Fruit fly (Drosophila melanogaster) whole organism, embryonic: ENCODE results near the gene Leash.

Source experiments
- Abd-B ChIP-seq: fragments of 200-800 bp; sonication (Bioruptor generic); optimal IDR thresholded peaks from 2 replicates; lab custom pipeline; 2018; ENCODE audit warnings: missing biosample characterization, mild to moderate bottlenecking, missing genetic modification characterization, moderate library complexity
- Asciz ChIP-seq: fragments of 200-800 bp; sonication (Bioruptor generic); optimal IDR thresholded peaks from 2 replicates; lab custom pipeline; 2017; ENCODE audit warnings: missing biosample characterization, mild to moderate bottlenecking, missing genetic modification characterization, missing genetic modification reagents
- B-H2 ChIP-seq: fragments of 200-800 bp; sonication (Bioruptor generic); optimal IDR thresholded peaks from 2 replicates; lab custom pipeline; 2018; ENCODE audit warnings: missing biosample characterization, mild to moderate bottlenecking, missing genetic modification characterization
- CG10209 ChIP-seq: fragments of 200-800 bp; sonication (Bioruptor generic); optimal IDR thresholded peaks from 3 replicates; lab custom pipeline; 2017; ENCODE audit warnings: missing biosample characterization, mild to moderate bottlenecking, missing genetic modification characterization, missing genetic modification reagents
- CG10267 ChIP-seq: fragments of 200-800 bp; sonication (Bioruptor generic); optimal IDR thresholded peaks from 2 replicates; lab custom pipeline; 2018; ENCODE audit warnings: missing biosample characterization, mild to moderate bottlenecking, missing genetic modification characterization, moderate library complexity
- CG10565 ChIP-seq: fragments of 200-800 bp; sonication (Bioruptor generic); optimal IDR thresholded peaks from 3 replicates; lab custom pipeline; 2016; ENCODE audit warnings: missing biosample characterization, mild to moderate bottlenecking, missing genetic modification characterization
- CG11093 ChIP-seq: fragments of 200-800 bp; sonication (Bioruptor generic); IDR thresholded peaks from 3 replicates; pipeline ENCODE4 v1.3.6; 2022; ENCODE audit warnings: missing biosample characterization, missing genetic modification characterization
- CG12071 ChIP-seq: fragments of 200-800 bp; sonication (Bioruptor generic); optimal IDR thresholded peaks from 3 replicates; lab custom pipeline; 2018; ENCODE audit warnings: missing biosample characterization, mild to moderate bottlenecking, missing genetic modification characterization
- CG12391 ChIP-seq: fragments of 200-800 bp; sonication (Bioruptor generic); optimal IDR thresholded peaks from 3 replicates; lab custom pipeline; 2018; ENCODE audit warnings: missing biosample characterization, mild to moderate bottlenecking, missing genetic modification characterization, moderate library complexity
- CG12769 ChIP-seq: fragments of 200-800 bp; sonication (Bioruptor generic); optimal IDR thresholded peaks from 2 replicates; lab custom pipeline; 2019; ENCODE audit warnings: missing biosample characterization, mild to moderate bottlenecking, missing genetic modification characterization, moderate library complexity
- CG12942 ChIP-seq: fragments of 200-800 bp; sonication (Bioruptor generic); optimal IDR thresholded peaks from 3 replicates; lab custom pipeline; 2016; ENCODE audit warnings: missing biosample characterization, missing genetic modification characterization
- CG15696 ChIP-seq: fragments of 200-800 bp; sonication (Bioruptor generic); optimal IDR thresholded peaks from 2 replicates; lab custom pipeline; 2019; ENCODE audit warnings: missing biosample characterization, mild to moderate bottlenecking, missing genetic modification characterization, moderate library complexity
- CG1603 ChIP-seq: fragments of 200-800 bp; sonication (Bioruptor generic); optimal IDR thresholded peaks from 2 replicates; lab custom pipeline; 2019; ENCODE audit warnings: missing biosample characterization, mild to moderate bottlenecking, missing genetic modification characterization, moderate library complexity
- CG17359 ChIP-seq: fragments of 200-800 bp; sonication (Bioruptor generic); optimal IDR thresholded peaks from 3 replicates; lab custom pipeline; 2018; ENCODE audit warnings: missing biosample characterization, mild to moderate bottlenecking, missing genetic modification characterization, moderate library complexity
- CG17568 ChIP-seq: fragments of 200-800 bp; sonication (Bioruptor generic); optimal IDR thresholded peaks from 2 replicates; lab custom pipeline; 2018; ENCODE audit warnings: missing biosample characterization, mild to moderate bottlenecking, missing genetic modification characterization, moderate library complexity
- CG17802 ChIP-seq: fragments of 200-800 bp; sonication (Bioruptor generic); optimal IDR thresholded peaks from 2 replicates; lab custom pipeline; 2018; ENCODE audit warnings: missing biosample characterization, mild to moderate bottlenecking, missing genetic modification characterization, moderate library complexity
- CG2116 ChIP-seq: fragments of 200-800 bp; sonication (Bioruptor generic); optimal IDR thresholded peaks from 3 replicates; lab custom pipeline; 2018; ENCODE audit warnings: missing biosample characterization, mild to moderate bottlenecking, missing genetic modification characterization
- CG34422 ChIP-seq: fragments of 200-800 bp; sonication (Bioruptor generic); IDR thresholded peaks from 3 replicates; pipeline ENCODE4 v1.3.6; 2022; ENCODE audit warnings: missing biosample characterization, missing genetic modification characterization
- CG8359 ChIP-seq: fragments of 200-800 bp; sonication (Bioruptor generic); optimal IDR thresholded peaks from 2 replicates; lab custom pipeline; 2017; ENCODE audit warnings: missing biosample characterization, mild to moderate bottlenecking, missing genetic modification characterization, borderline replicate concordance
- CG8765 ChIP-seq: fragments of 200-800 bp; sonication (Bioruptor generic); IDR thresholded peaks from 2 replicates; pipeline ENCODE4 v1.3.6; 2022; ENCODE audit warnings: missing biosample characterization, missing genetic modification characterization
- CG9817 ChIP-seq: fragments of 200-800 bp; sonication (Bioruptor generic); optimal IDR thresholded peaks from 2 replicates; lab custom pipeline; 2018; ENCODE audit warnings: missing biosample characterization, mild to moderate bottlenecking, missing genetic modification characterization, moderate library complexity
- Chrac-16 ChIP-seq: fragments of 200-800 bp; sonication (Bioruptor generic); optimal IDR thresholded peaks from 3 replicates; lab custom pipeline; 2016; ENCODE audit warnings: missing biosample characterization, missing genetic modification characterization
- Doc2 ChIP-seq: fragments of 200-800 bp; sonication (Bioruptor generic); IDR thresholded peaks from 2 replicates; pipeline ENCODE4 v1.3.6; 2022; ENCODE audit warnings: missing biosample characterization, missing genetic modification characterization
- Hr51 ChIP-seq, 2 experiments: fragments of 200-800 bp; sonication (Bioruptor generic); optimal IDR thresholded peaks; 2 replicates in 1 of 2; 3 replicates in 1 of 2; lab custom pipeline; 2016 to 2018; ENCODE audit warnings: missing biosample characterization in 2 of 2, missing genetic modification characterization in 2 of 2, mild to moderate bottlenecking in 1 of 2, moderate library complexity in 1 of 2
- Hr78 ChIP-seq, 2 experiments: fragments of 200-800 bp in 1 of 2; fragments of >200 bp in 1 of 2; sonication (Bioruptor generic) in 1 of 2; optimal IDR thresholded peaks; 2 replicates each; lab custom pipeline; 2017 to 2019; ENCODE audit warnings: missing biosample characterization in 2 of 2, missing genetic modification characterization in 2 of 2, mild to moderate bottlenecking in 1 of 2, moderate library complexity in 1 of 2
- NfI ChIP-seq: fragments of 200-800 bp; sonication (Bioruptor generic); optimal IDR thresholded peaks from 3 replicates; lab custom pipeline; 2018; ENCODE audit warnings: missing biosample characterization, mild to moderate bottlenecking, missing genetic modification characterization, moderate library complexity
- Sox100B ChIP-seq: fragments of 200-800 bp; sonication (Bioruptor generic); optimal IDR thresholded peaks from 3 replicates; lab custom pipeline; 2018; ENCODE audit warnings: missing biosample characterization, mild to moderate bottlenecking, missing genetic modification characterization
- Taf1 ChIP-seq: fragments of 200-800 bp; sonication (Bioruptor generic); IDR thresholded peaks from 2 replicates; pipeline ENCODE4 v1.3.6; 2022; ENCODE audit warnings: missing biosample characterization, missing genetic modification characterization
- YL-1 ChIP-seq: fragments of 200-800 bp; sonication (Bioruptor generic); optimal IDR thresholded peaks from 3 replicates; lab custom pipeline; 2017; ENCODE audit warnings: missing biosample characterization, mild to moderate bottlenecking, missing genetic modification characterization
- ac ChIP-seq: fragments of 200-800 bp; sonication (Bioruptor generic); optimal IDR thresholded peaks from 3 replicates; lab custom pipeline; 2017; ENCODE audit warnings: missing biosample characterization, mild to moderate bottlenecking, missing genetic modification characterization
- bowl ChIP-seq: fragments of 200-800 bp; sonication (Bioruptor generic); IDR thresholded peaks from 2 replicates; pipeline ENCODE4 v1.3.6; 2022; ENCODE audit warnings: missing biosample characterization, missing genetic modification characterization
- cad ChIP-seq: fragments of >200 bp; optimal IDR thresholded peaks from 2 replicates; lab custom pipeline; 2017; ENCODE audit warnings: missing biosample characterization, missing genetic modification characterization
- dysf ChIP-seq: fragments of 200-800 bp; sonication (Bioruptor generic); IDR thresholded peaks from 3 replicates; pipeline ENCODE4 v1.3.6; 2022; ENCODE audit warnings: missing biosample characterization, missing genetic modification characterization
- en ChIP-seq: fragments of 200-800 bp; sonication (Bioruptor generic); optimal IDR thresholded peaks from 2 replicates; lab custom pipeline; 2016; ENCODE audit warnings: missing biosample characterization, missing genetic modification characterization
- grn ChIP-seq: fragments of 200-800 bp; sonication (Bioruptor generic); optimal IDR thresholded peaks from 3 replicates; lab custom pipeline; 2017; ENCODE audit warnings: missing biosample characterization, missing genetic modification characterization
- gsb ChIP-seq: fragments of 200-800 bp; sonication (Bioruptor generic); IDR thresholded peaks from 2 replicates; pipeline ENCODE4 v1.3.6; 2022; ENCODE audit warnings: missing biosample characterization, missing genetic modification characterization
- her ChIP-seq: fragments of 200-800 bp; sonication (Bioruptor generic); optimal IDR thresholded peaks from 2 replicates; lab custom pipeline; 2016; ENCODE audit warnings: missing biosample characterization, missing genetic modification characterization
- knrl ChIP-seq: fragments of 200-800 bp; sonication (Bioruptor generic); IDR thresholded peaks from 3 replicates; pipeline ENCODE4 v1.3.6; 2022; ENCODE audit warnings: missing biosample characterization, missing genetic modification characterization; ENCODE audit not compliant: partially characterized antibody
- lab ChIP-seq: fragments of 200-800 bp; sonication (Bioruptor generic); optimal IDR thresholded peaks from 3 replicates; lab custom pipeline; 2017; ENCODE audit warnings: missing biosample characterization, missing genetic modification characterization, mild to moderate bottlenecking, moderate library complexity, missing genetic modification reagents
- lbe ChIP-seq: fragments of 200-800 bp; sonication (Bioruptor generic); optimal IDR thresholded peaks from 2 replicates; lab custom pipeline; 2016; ENCODE audit warnings: missing biosample characterization, mild to moderate bottlenecking, missing genetic modification characterization
- lilli ChIP-seq: fragments of 200-800 bp; sonication (Bioruptor generic); optimal IDR thresholded peaks from 3 replicates; lab custom pipeline; 2016; ENCODE audit warnings: missing biosample characterization, missing genetic modification characterization
- lmd ChIP-seq: fragments of 200-800 bp; sonication (Bioruptor generic); IDR thresholded peaks from 2 replicates; pipeline ENCODE4 v1.3.6; 2022; ENCODE audit warnings: missing biosample characterization, missing genetic modification characterization
- pfk ChIP-seq: fragments of 200-800 bp; sonication (Bioruptor generic); optimal IDR thresholded peaks from 2 replicates; lab custom pipeline; 2018; ENCODE audit warnings: missing biosample characterization, mild to moderate bottlenecking, missing genetic modification characterization, moderate library complexity
- pho ChIP-seq: fragments of 200-800 bp; sonication (Bioruptor generic); optimal IDR thresholded peaks from 2 replicates; lab custom pipeline; 2016; ENCODE audit warnings: missing biosample characterization, missing genetic modification characterization
- pzg ChIP-seq: fragments of 200-800 bp; sonication (Bioruptor generic); optimal IDR thresholded peaks from 3 replicates; lab custom pipeline; 2018; ENCODE audit warnings: missing biosample characterization, mild to moderate bottlenecking, missing genetic modification characterization, moderate library complexity
- stc ChIP-seq: fragments of 200-800 bp; sonication (Bioruptor generic); IDR thresholded peaks from 2 replicates; pipeline ENCODE4 v1.3.6; 2022; ENCODE audit warnings: missing biosample characterization, missing genetic modification characterization
- sug ChIP-seq: fragments of 200-800 bp; optimal IDR thresholded peaks from 2 replicates; lab custom pipeline; 2019; ENCODE audit warnings: missing biosample characterization, mild to moderate bottlenecking, missing genetic modification characterization, moderate library complexity
- zfh2 ChIP-seq: fragments of 200-800 bp; sonication (Bioruptor generic); optimal IDR thresholded peaks from 2 replicates; lab custom pipeline; 2016; ENCODE audit warnings: missing biosample characterization, missing genetic modification characterization

Gene Leash

DNA sequence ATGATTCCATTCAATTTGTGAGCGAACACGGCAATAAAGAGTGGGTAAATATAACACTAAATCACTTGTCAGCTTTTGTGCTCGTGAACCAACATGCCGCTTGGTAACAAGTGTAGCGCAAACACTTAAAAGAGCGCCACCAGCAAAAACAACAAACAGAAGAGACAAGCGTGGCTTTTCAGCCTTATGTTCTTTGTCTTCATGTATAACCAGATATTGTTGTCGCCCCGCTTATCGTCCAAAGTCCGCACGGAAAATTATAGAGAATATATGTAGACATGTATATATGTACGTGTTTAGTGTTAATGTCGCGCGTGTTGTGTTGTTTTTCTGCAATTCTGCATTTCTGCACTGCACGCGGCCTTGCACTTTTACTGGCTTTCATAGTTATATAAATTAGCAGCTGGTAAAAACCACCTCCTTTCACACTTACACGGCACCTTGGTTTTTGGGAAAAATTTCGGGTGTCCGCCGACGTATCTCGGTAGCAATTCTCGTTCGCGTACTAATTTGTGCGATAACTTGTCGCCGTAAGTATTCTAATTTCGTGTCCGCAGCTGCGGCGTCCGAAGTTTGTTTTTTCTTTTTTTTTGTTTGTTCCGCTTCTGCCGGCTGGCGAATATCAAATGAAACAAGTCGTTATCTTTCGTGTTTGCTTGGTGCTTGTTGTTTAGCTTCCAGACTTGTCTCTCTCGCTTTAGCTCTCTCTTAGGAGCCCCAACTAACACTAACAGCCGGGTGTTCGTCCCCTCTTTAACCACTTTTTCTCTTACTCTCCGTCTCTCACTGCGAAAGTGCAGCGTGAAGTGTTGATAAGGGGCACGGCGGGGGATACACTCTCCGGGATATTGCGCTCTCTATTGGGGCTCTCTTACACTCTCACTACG lies 3.5 kb downstream of the Leash start (continued):
- TF ChIP-seq CG17568 (GFP tag; lab: Kevin White, UChicago) (no peak), CG12769 (tag; lab: Kevin White, UChicago) (peak; percentile 89), grn (GFP tag; lab: Kevin White, UChicago) (no peak), pfk (no peak), sug (peak; percentile 51), ac (GFP tag; lab: Kevin White, UChicago) (no peak), CG10267 (tag; lab: Kevin White, UChicago) (no peak), gsb (GFP tag; lab: Robert Waterston, UW) (no peak), CG2116 (GFP tag; lab: Kevin White, UChicago) (no peak), en (GFP tag; lab: Kevin White, UChicago) (no peak), B-H2 (no peak), pzg (GFP tag; lab: Kevin White, UChicago) (no peak), CG12391 (tag; lab: Kevin White, UChicago) (peak; percentile 2), lmd (GFP tag; lab: Robert Waterston, UW) (peak; percentile 47; the same call in 1 of the 2 replicates), Abd-B (GFP tag; lab: Kevin White, UChicago) (no peak), Doc2 (GFP tag; lab: Robert Waterston, UW) (no peak), Taf1 (peak; percentile 47; the same call in 1 of the 2 replicates), CG12071 (GFP tag; lab: Kevin White, UChicago) (peak; percentile 54), CG34422 (peak; percentile 52; the same call in 1 of the 3 replicates), CG15696 (no peak), CG17802 (tag; lab: Kevin White, UChicago) (no peak), stc (no peak; the same call in 1 of the 2 replicates), CG17359 (peak; percentile 39), cad (GFP tag; lab: Kevin White, UChicago) (no peak), CG10565 (GFP tag; lab: Kevin White, UChicago) (no peak), CG9817 (no peak), CG12942 (GFP tag; lab: Kevin White, UChicago) (no peak), lilli (GFP tag; lab: Kevin White, UChicago) (peak; percentile 30), lab (GFP tag; lab: Kevin White, UChicago) (peak; percentile 55), bowl (GFP tag; lab: Robert Waterston, UW) (no peak), knrl (GFP tag; lab: Robert Waterston, UW) (no peak), NfI (GFP tag; lab: Kevin White, UChicago) (peak; percentile 17), CG11093 (no peak), Chrac-16 (GFP tag; lab: Kevin White, UChicago) (no peak), her (GFP tag; lab: Kevin White, UChicago) (peak; percentile 4), pho (GFP tag; lab: Kevin White, UChicago) (no peak), YL-1 (GFP tag; lab: Kevin White, UChicago) (no peak), CG1603 (tag; lab: Kevin White, UChicago) (peak; percentile 33), CG8765 (GFP tag; lab: Robert Waterston, UW) (no peak), dysf (GFP tag; lab: Robert Waterston, UW) (peak; percentile 44; the same call in 1 of the 3 replicates), Hr78 (GFP tag; optimal IDR thresholded peaks at IDR 0.05; lab: Kevin White, UChicago) (no peak), Asciz (GFP tag; lab: Kevin White, UChicago) (no peak), lbe (GFP tag; lab: Kevin White, UChicago) (peak; percentile 57), CG10209 (GFP tag; lab: Kevin White, UChicago) (no peak), zfh2 (peak; percentile 46), CG8359 (GFP tag; lab: Kevin White, UChicago) (no peak), Hr51 (GFP tag; optimal IDR thresholded peaks at IDR 0.05; lab: Kevin White, UChicago) (peak in 1 of 2 experiments; percentile 9), Sox100B (no peak)
